Worm (Caenorhabditis elegans): ENCODE results near the gene acly-1.
"Not testable (repeated sequence)": the region's sequence is repeated elsewhere in the genome, so short reads cannot be mapped to it uniquely, and the experiment has no call there.

Gene acly-1

ce11 chrX:1479190-1479589 is at the start of gene acly-1:
TSS of gene acly-1 (plus strand) at chrX:1479542.
- peak; percentile 28 for TF ChIP-seq crh-2 (tag; optimal IDR thresholded peaks at IDR 0.05)
- TF ChIP-seq ama-1 (optimal IDR thresholded peaks at IDR 0.05), result no peak
- no peak for TF ChIP-seq mbf-1 (tag; optimal IDR thresholded peaks at IDR 0.05)
- TF ChIP-seq lsy-2 (tag; optimal IDR thresholded peaks at IDR 0.05), result no peak
- TF ChIP-seq R02D3.7 (tag; optimal IDR thresholded peaks at IDR 0.05), result no peak
- TF ChIP-seq ceh-16 (tag; optimal IDR thresholded peaks at IDR 0.05), result no peak
- no peak for TF ChIP-seq elt-3 (tag; optimal IDR thresholded peaks at IDR 0.05)
- TF ChIP-seq nhr-129 (tag; optimal IDR thresholded peaks at IDR 0.05), result peak; percentile 30
- TF ChIP-seq C34F6.9 (tag; optimal IDR thresholded peaks at IDR 0.05), result peak; percentile 26
- peak; percentile 50 for TF ChIP-seq unc-55 (GFP tag; optimal IDR thresholded peaks at IDR 0.05)
- TF ChIP-seq lin-13 (GFP tag; optimal IDR thresholded peaks at IDR 0.05), result no peak
- no peak for TF ChIP-seq lin-11 (tag; optimal IDR thresholded peaks at IDR 0.05)
- TF ChIP-seq ceh-82 (tag; optimal IDR thresholded peaks at IDR 0.05), result no peak
- TF ChIP-seq dmd-4 (tag; optimal IDR thresholded peaks at IDR 0.05), result no peak

ce11 chrX:1430707-1431106 is 48.6 kb upstream of the acly-1 start, which contains the start of gene F19G12.1:
TSS of gene F19G12.1 (plus strand) at chrX:1431007.
- not testable (repeated sequence) for TF ChIP-seq ceh-16, egl-27, ZK546.5 (tag; optimal IDR thresholded peaks at IDR 0.05)

- no peak for TF ChIP-seq gmeb-1 (tag; optimal IDR thresholded peaks at IDR 0.05)
- TF ChIP-seq lin-11 (tag; optimal IDR thresholded peaks at IDR 0.05), result peak; percentile 5
- TF ChIP-seq lin-13 (GFP tag; optimal IDR thresholded peaks at IDR 0.05), result no peak
- no peak for TF ChIP-seq nhr-10 (tag; optimal IDR thresholded peaks at IDR 0.05)
- no peak for TF ChIP-seq C34F6.9 (tag; optimal IDR thresholded peaks at IDR 0.05)
- no peak for TF ChIP-seq elt-1 (tag; optimal IDR thresholded peaks at IDR 0.05)
- TF ChIP-seq ZK546.5 (tag; optimal IDR thresholded peaks at IDR 0.05), result no peak
- TF ChIP-seq Y55F3AM.14 (GFP tag; optimal IDR thresholded peaks at IDR 0.05), result no peak
- no peak for TF ChIP-seq peb-1 (tag; optimal IDR thresholded peaks at IDR 0.05)
- no peak for TF ChIP-seq skn-1 (tag; optimal IDR thresholded peaks at IDR 0.05)
- TF ChIP-seq unc-39 (tag; optimal IDR thresholded peaks at IDR 0.05), result no peak
- peak in 1 of 2 experiments; percentile 10 for TF ChIP-seq lsy-2 (tag; optimal IDR thresholded peaks at IDR 0.05)
- TF ChIP-seq fos-1 (tag; optimal IDR thresholded peaks at IDR 0.05), result no peak
- no peak for TF ChIP-seq alr-1 (tag; optimal IDR thresholded peaks at IDR 0.05)
- no peak for TF ChIP-seq nhr-25 (tag; optimal IDR thresholded peaks at IDR 0.05)
- peak; percentile 47 for TF ChIP-seq nhr-129 (tag; optimal IDR thresholded peaks at IDR 0.05)
- peak; percentile 51 for TF ChIP-seq unc-55 (GFP tag; optimal IDR thresholded peaks at IDR 0.05)
- no peak for TF ChIP-seq F13H6.1 (tag; optimal IDR thresholded peaks at IDR 0.05)
- no peak for TF ChIP-seq mdl-1 (tag; optimal IDR thresholded peaks at IDR 0.05)
- no peak for TF ChIP-seq ztf-1 (GFP tag; conservative IDR thresholded peaks at IDR 0.05)
- TF ChIP-seq nhr-12 (tag; optimal IDR thresholded peaks at IDR 0.05), result no peak
- TF ChIP-seq sem-4 (tag; optimal IDR thresholded peaks at IDR 0.05), result no peak
- TF ChIP-seq mab-5 (tag; optimal IDR thresholded peaks at IDR 0.05), result no peak
Observed at ce11 chrX:1437097-1437496, 42.2 kb upstream of the acly-1 start.

- no peak for TF ChIP-seq lin-39 (tag; optimal IDR thresholded peaks at IDR 0.05)
- TF ChIP-seq F13H6.1 (tag; optimal IDR thresholded peaks at IDR 0.05), result no peak
- no peak for TF ChIP-seq nhr-6 (tag; optimal IDR thresholded peaks at IDR 0.05)
- no peak for TF ChIP-seq unc-39 (tag; optimal IDR thresholded peaks at IDR 0.05)
- peak; percentile 3 for TF ChIP-seq nhr-21 (tag; optimal IDR thresholded peaks at IDR 0.05)
- TF ChIP-seq ama-1 (optimal IDR thresholded peaks at IDR 0.05), result no peak
- TF ChIP-seq mbf-1 (tag; optimal IDR thresholded peaks at IDR 0.05), result no peak
- TF ChIP-seq ceh-82 (tag; optimal IDR thresholded peaks at IDR 0.05), result no peak
- TF ChIP-seq ZK546.5 (tag; optimal IDR thresholded peaks at IDR 0.05), result no peak
- TF ChIP-seq crh-2 (tag; optimal IDR thresholded peaks at IDR 0.05), result peak; percentile 25
- TF ChIP-seq lsy-2 (tag; optimal IDR thresholded peaks at IDR 0.05), result peak; percentile 20 to 39
- peak in 1 of 2 experiments; percentile 34 for TF ChIP-seq mdl-1 (tag; optimal IDR thresholded peaks at IDR 0.05)
- TF ChIP-seq sma-3 (GFP tag; optimal IDR thresholded peaks at IDR 0.05), result no peak
- no peak for TF ChIP-seq nhr-77 (tag; optimal IDR thresholded peaks at IDR 0.05)
- TF ChIP-seq ztf-11 (tag; optimal IDR thresholded peaks at IDR 0.05), result no peak
- no peak for TF ChIP-seq Y55F3AM.14 (GFP tag; optimal IDR thresholded peaks at IDR 0.05)
- TF ChIP-seq C34F6.9 (tag; optimal IDR thresholded peaks at IDR 0.05), result peak; percentile 13
- TF ChIP-seq nhr-12 (tag; optimal IDR thresholded peaks at IDR 0.05), result no peak
- no peak for TF ChIP-seq fos-1 (tag; optimal IDR thresholded peaks at IDR 0.05)
- no peak for TF ChIP-seq nhr-25 (tag; optimal IDR thresholded peaks at IDR 0.05)
- peak; percentile 36 for TF ChIP-seq lin-11 (tag; optimal IDR thresholded peaks at IDR 0.05)
- TF ChIP-seq nhr-129 (tag; optimal IDR thresholded peaks at IDR 0.05), result no peak
- TF ChIP-seq peb-1 (tag; optimal IDR thresholded peaks at IDR 0.05), result no peak
- no peak for TF ChIP-seq ceh-16 (tag; optimal IDR thresholded peaks at IDR 0.05)
- TF ChIP-seq skn-1 (tag; optimal IDR thresholded peaks at IDR 0.05), result no peak
- TF ChIP-seq elt-3 (tag; optimal IDR thresholded peaks at IDR 0.05), result no peak
- TF ChIP-seq ztf-1 (GFP tag; conservative IDR thresholded peaks at IDR 0.05), result no peak
- TF ChIP-seq lin-13 (GFP tag; optimal IDR thresholded peaks at IDR 0.05), result no peak
- TF ChIP-seq gmeb-1 (tag; optimal IDR thresholded peaks at IDR 0.05), result no peak
- TF ChIP-seq snpc-4 (tag; optimal IDR thresholded peaks at IDR 0.05), result no peak
- TF ChIP-seq nhr-11 (tag; optimal IDR thresholded peaks at IDR 0.05), result no peak
- TF ChIP-seq unc-55 (GFP tag; optimal IDR thresholded peaks at IDR 0.05), result no peak
- TF ChIP-seq egl-27 (tag; optimal IDR thresholded peaks at IDR 0.05), result no peak
- no peak for TF ChIP-seq nhr-23 (tag; optimal IDR thresholded peaks at IDR 0.05)
- no peak for TF ChIP-seq sma-9 (GFP tag; optimal IDR thresholded peaks at IDR 0.05)
- no peak for TF ChIP-seq sma-9 (tag; optimal IDR thresholded peaks at IDR 0.05)
- TF ChIP-seq nhr-10 (tag; optimal IDR thresholded peaks at IDR 0.05), result no peak
Observed at ce11 chrX:1438925-1439324, 40.4 kb upstream of the acly-1 start.

Measured in whole organism, L2 larva.